Fruit fly (Drosophila melanogaster) whole organism, prepupa: ENCODE data around the gene CG11037.

Source experiments
- CG4318 ChIP-seq: fragments of 200-800 bp; sonication (Bioruptor generic); optimal IDR thresholded peaks from 3 replicates; lab custom pipeline; 2017; ENCODE audit warnings: missing biosample characterization, mild to moderate bottlenecking, missing genetic modification characterization
- CG6276 ChIP-seq: fragments of 200-800 bp; sonication (Bioruptor generic); optimal IDR thresholded peaks from 2 replicates; lab custom pipeline; 2017; ENCODE audit warnings: missing biosample characterization, mild to moderate bottlenecking, missing genetic modification characterization
- Eip75B ChIP-seq: fragments of 200-800 bp; sonication (Bioruptor generic); optimal IDR thresholded peaks from 3 replicates; lab custom pipeline; 2016; ENCODE audit warnings: missing biosample characterization, missing genetic modification characterization
- Eip93F ChIP-seq: fragments of 200-800 bp; sonication (Bioruptor generic); optimal IDR thresholded peaks from 2 replicates; lab custom pipeline; 2016; ENCODE audit warnings: missing biosample characterization, mild to moderate bottlenecking, missing genetic modification characterization
- Ets96B ChIP-seq: fragments of 200-800 bp; optimal IDR thresholded peaks from 2 replicates; lab custom pipeline; 2019; ENCODE audit warnings: missing biosample characterization, mild to moderate bottlenecking, missing genetic modification characterization, moderate library complexity
- OdsH ChIP-seq: fragments of 200-800 bp; sonication (Bioruptor generic); optimal IDR thresholded peaks from 3 replicates; lab custom pipeline; 2016; ENCODE audit warnings: missing biosample characterization, missing genetic modification characterization
- eg ChIP-seq: fragments of 200-800 bp; sonication (Bioruptor generic); IDR thresholded peaks from 3 replicates; pipeline ENCODE4 v1.3.6; 2022; ENCODE audit warnings: missing biosample characterization, missing genetic modification characterization
- fd85E ChIP-seq: fragments of 200-800 bp; sonication (Bioruptor generic); optimal IDR thresholded peaks from 3 replicates; lab custom pipeline; 2016; ENCODE audit warnings: missing biosample characterization, missing genetic modification characterization
- topi ChIP-seq: fragments of 200-800 bp; sonication (Bioruptor generic); optimal IDR thresholded peaks from 3 replicates; lab custom pipeline; 2016; ENCODE audit warnings: missing biosample characterization, missing genetic modification characterization

DNA sequence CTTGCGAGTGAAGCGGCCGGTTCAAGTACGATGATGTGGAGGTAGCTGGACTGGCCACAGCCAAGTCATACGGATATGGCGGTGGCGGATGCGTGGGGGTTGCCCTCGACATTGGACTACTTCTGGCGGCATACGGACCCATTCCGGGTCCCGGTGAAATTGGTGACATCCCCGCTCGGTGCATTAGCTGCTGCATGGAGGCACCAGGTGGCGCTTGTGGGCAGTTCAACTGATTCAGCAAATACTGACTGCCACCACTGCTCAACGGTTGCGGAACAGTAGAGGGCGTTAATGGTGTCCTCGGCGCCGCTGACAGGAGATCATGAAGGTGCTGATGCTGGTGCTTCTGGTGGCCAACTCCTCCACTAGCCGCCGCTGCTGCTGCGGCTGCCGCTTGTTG lies 38.5 kb upstream of the CG11037 start:
- TF ChIP-seq fd85E (GFP tag; lab: Kevin White, UChicago) (no peak), Ets96B (tag; lab: Kevin White, UChicago) (no peak), Eip75B (GFP tag; lab: Kevin White, UChicago) (no peak), CG6276 (GFP tag; lab: Kevin White, UChicago) (no peak), CG4318 (GFP tag; lab: Kevin White, UChicago) (no peak), OdsH (GFP tag; lab: Kevin White, UChicago) (no peak), eg (GFP tag; lab: Robert Waterston, UW) (no peak), topi (GFP tag; lab: Kevin White, UChicago) (no peak), Eip93F (GFP tag; lab: Kevin White, UChicago) (no peak)
